Fruit fly (Drosophila melanogaster) whole organism, embryonic: Measurements from ENCODE around the gene CG43089.

ENCODE experiments used
- BtbVII ChIP-seq: fragments of 200-800 bp; sonication (Bioruptor generic); optimal IDR thresholded peaks from 3 replicates; lab custom pipeline; 2017; ENCODE audit warnings: missing biosample characterization, mild to moderate bottlenecking, missing genetic modification characterization
- C15 ChIP-seq: fragments of 200-800 bp; sonication (Bioruptor generic); IDR thresholded peaks from 3 replicates; pipeline ENCODE4 v1.3.6; 2022; ENCODE audit warnings: missing biosample characterization, missing genetic modification characterization
- CG10267 ChIP-seq: fragments of 200-800 bp; sonication (Bioruptor generic); optimal IDR thresholded peaks from 2 replicates; lab custom pipeline; 2018; ENCODE audit warnings: missing biosample characterization, mild to moderate bottlenecking, missing genetic modification characterization, moderate library complexity
- CG10321 ChIP-seq: fragments of 200-800 bp; sonication (Bioruptor generic); IDR thresholded peaks from 2 replicates; pipeline ENCODE4 v1.3.6; 2022; ENCODE audit warnings: missing biosample characterization, missing genetic modification characterization
- CG10366 ChIP-seq: fragments of 200-800 bp; sonication (Bioruptor generic); IDR thresholded peaks from 2 replicates; pipeline ENCODE4 v1.3.6; 2022; ENCODE audit warnings: missing biosample characterization, missing genetic modification characterization
- CG10462 ChIP-seq: fragments of 200-800 bp; sonication (Bioruptor generic); optimal IDR thresholded peaks from 2 replicates; lab custom pipeline; 2016; ENCODE audit warnings: missing biosample characterization, missing genetic modification characterization
- CG13775 ChIP-seq: fragments of 200-800 bp; sonication (Bioruptor generic); optimal IDR thresholded peaks from 3 replicates; lab custom pipeline; 2017; ENCODE audit warnings: missing biosample characterization, mild to moderate bottlenecking, missing genetic modification characterization
- CG15269 ChIP-seq: fragments of 200-800 bp; sonication (Bioruptor generic); optimal IDR thresholded peaks from 2 replicates; lab custom pipeline; 2018; ENCODE audit warnings: missing biosample characterization, mild to moderate bottlenecking, missing genetic modification characterization, moderate library complexity
- CG15601 ChIP-seq: fragments of 200-800 bp; sonication (Bioruptor generic); optimal IDR thresholded peaks from 3 replicates; lab custom pipeline; 2019; ENCODE audit warnings: missing biosample characterization, mild to moderate bottlenecking, missing genetic modification characterization, moderate library complexity
- CG1602 ChIP-seq: fragments of 200-800 bp; sonication (Bioruptor generic); optimal IDR thresholded peaks from 3 replicates; lab custom pipeline; 2016; ENCODE audit warnings: missing biosample characterization, missing genetic modification characterization
- CG18619 ChIP-seq: fragments of 200-800 bp; sonication (Bioruptor generic); optimal IDR thresholded peaks from 3 replicates; lab custom pipeline; 2017; ENCODE audit warnings: missing biosample characterization, mild to moderate bottlenecking, missing genetic modification characterization
- CG2875 ChIP-seq: fragments of 200-800 bp; sonication (Bioruptor generic); optimal IDR thresholded peaks from 2 replicates; lab custom pipeline; 2017; ENCODE audit warnings: missing biosample characterization, mild to moderate bottlenecking, missing genetic modification characterization, missing genetic modification reagents
- CG30403 ChIP-seq: fragments of 200-800 bp; sonication (Bioruptor generic); optimal IDR thresholded peaks from 3 replicates; lab custom pipeline; 2016; ENCODE audit warnings: missing biosample characterization, missing genetic modification characterization
- CG30431 ChIP-seq: fragments of 200-800 bp; sonication (Bioruptor generic); optimal IDR thresholded peaks from 2 replicates; lab custom pipeline; 2017; ENCODE audit warnings: missing biosample characterization, missing genetic modification characterization
- CG3065 ChIP-seq: fragments of 200-800 bp; sonication (Bioruptor generic); optimal IDR thresholded peaks from 2 replicates; lab custom pipeline; 2016; ENCODE audit warnings: missing biosample characterization, missing genetic modification characterization
- CG32532 ChIP-seq: fragments of 200-800 bp; sonication (Bioruptor generic); IDR thresholded peaks from 2 replicates; pipeline ENCODE4 v1.3.6; 2022; ENCODE audit warnings: missing biosample characterization, missing genetic modification characterization
- CG32772 ChIP-seq: fragments of 200-800 bp; sonication (Bioruptor generic); IDR thresholded peaks from 2 replicates; pipeline ENCODE4 v1.3.6; 2022; ENCODE audit warnings: missing biosample characterization, missing genetic modification characterization
- CG34224 ChIP-seq: fragments of 200-800 bp; sonication (Bioruptor generic); IDR thresholded peaks from 3 replicates; pipeline ENCODE4 v1.3.6; 2022; ENCODE audit warnings: missing biosample characterization, missing genetic modification characterization; ENCODE audit not compliant: partially characterized antibody
- CG6254 ChIP-seq: fragments of 200-800 bp; sonication (Bioruptor generic); optimal IDR thresholded peaks from 3 replicates; lab custom pipeline; 2017; ENCODE audit warnings: mild to moderate bottlenecking, missing biosample characterization, missing genetic modification reagents, missing genetic modification characterization
- CG6689 ChIP-seq: fragments of 200-800 bp; sonication (Bioruptor generic); IDR thresholded peaks from 2 replicates; pipeline ENCODE4 v1.3.6; 2022; ENCODE audit warnings: missing biosample characterization, missing genetic modification characterization
- CG7357 ChIP-seq: fragments of 200-800 bp; sonication (Bioruptor generic); IDR thresholded peaks from 3 replicates; pipeline ENCODE4 v1.3.6; 2022; ENCODE audit warnings: missing biosample characterization, missing genetic modification characterization
- CG8388 ChIP-seq: fragments of 200-800 bp; sonication (Bioruptor generic); optimal IDR thresholded peaks from 2 replicates; lab custom pipeline; 2019; ENCODE audit warnings: missing biosample characterization, mild to moderate bottlenecking, missing genetic modification characterization, moderate library complexity
- CG9817 ChIP-seq: fragments of 200-800 bp; sonication (Bioruptor generic); optimal IDR thresholded peaks from 2 replicates; lab custom pipeline; 2018; ENCODE audit warnings: missing biosample characterization, mild to moderate bottlenecking, missing genetic modification characterization, moderate library complexity
- CG9876 ChIP-seq: fragments of 200-800 bp; sonication (Bioruptor generic); optimal IDR thresholded peaks from 2 replicates; lab custom pipeline; 2016; ENCODE audit warnings: missing biosample characterization, missing genetic modification characterization
- Camta ChIP-seq: fragments of 200-800 bp; sonication (Bioruptor generic); optimal IDR thresholded peaks from 2 replicates; lab custom pipeline; 2016; ENCODE audit warnings: missing biosample characterization, missing genetic modification characterization
- E2f1 ChIP-seq: fragments of 200-800 bp; sonication (Bioruptor generic); IDR thresholded peaks from 2 replicates; pipeline ENCODE4 v1.3.6; 2022; ENCODE audit warnings: missing biosample characterization, missing genetic modification characterization
- Fer3 ChIP-seq: fragments of 200-800 bp; sonication (Bioruptor generic); optimal IDR thresholded peaks from 2 replicates; lab custom pipeline; 2018; ENCODE audit warnings: missing biosample characterization, mild to moderate bottlenecking, missing genetic modification characterization, moderate library complexity
- HLH3B ChIP-seq: fragments of 200-800 bp; sonication (Bioruptor generic); IDR thresholded peaks from 2 replicates; pipeline ENCODE4 v1.3.6; 2022; ENCODE audit warnings: missing biosample characterization, missing genetic modification characterization
- Hmr ChIP-seq: fragments of 200-800 bp; sonication (Bioruptor generic); optimal IDR thresholded peaks from 3 replicates; lab custom pipeline; 2017; ENCODE audit warnings: mild to moderate bottlenecking, missing biosample characterization, missing genetic modification reagents, missing genetic modification characterization
- Mes4 ChIP-seq: fragments of 200-800 bp; sonication (Bioruptor generic); optimal IDR thresholded peaks from 2 replicates; lab custom pipeline; 2016; ENCODE audit warnings: missing biosample characterization, missing genetic modification characterization
- NC2β ChIP-seq: fragments of 200-800 bp; sonication (Bioruptor generic); optimal IDR thresholded peaks from 2 replicates; lab custom pipeline; 2016; ENCODE audit warnings: missing biosample characterization, missing genetic modification characterization
- Neu2 ChIP-seq: fragments of 200-800 bp; sonication (Bioruptor generic); optimal IDR thresholded peaks from 3 replicates; lab custom pipeline; 2016; ENCODE audit warnings: missing biosample characterization, missing genetic modification characterization, borderline replicate concordance
- Nf-YA ChIP-seq: fragments of 200-800 bp; sonication (Bioruptor generic); IDR thresholded peaks from 2 replicates; pipeline ENCODE4 v1.3.6; 2022; ENCODE audit warnings: missing biosample characterization, missing genetic modification characterization
- Oli ChIP-seq: fragments of 200-800 bp; sonication (Bioruptor generic); optimal IDR thresholded peaks from 2 replicates; lab custom pipeline; 2018; ENCODE audit warnings: missing biosample characterization, mild to moderate bottlenecking, missing genetic modification characterization, moderate library complexity
- Sox102F ChIP-seq: fragments of 200-800 bp; sonication (Bioruptor generic); optimal IDR thresholded peaks from 2 replicates; lab custom pipeline; 2018; ENCODE audit warnings: missing biosample characterization, mild to moderate bottlenecking, missing genetic modification characterization, moderate library complexity
- Ssrp ChIP-seq: fragments of 200-800 bp; sonication (Bioruptor generic); optimal IDR thresholded peaks from 2 replicates; lab custom pipeline; 2018; ENCODE audit warnings: missing biosample characterization, mild to moderate bottlenecking, missing genetic modification characterization, moderate library complexity
- abd-A ChIP-seq: fragments of 200-800 bp; sonication (Bioruptor generic); optimal IDR thresholded peaks from 3 replicates; lab custom pipeline; 2019; ENCODE audit warnings: missing biosample characterization, mild to moderate bottlenecking, missing genetic modification characterization, moderate library complexity
- ara ChIP-seq: fragments of 200-800 bp; sonication (Bioruptor generic); IDR thresholded peaks from 2 replicates; pipeline ENCODE4 v1.3.6; 2022; ENCODE audit warnings: missing biosample characterization, missing genetic modification characterization
- ems ChIP-seq: fragments of 200-800 bp; sonication (Bioruptor generic); optimal IDR thresholded peaks from 3 replicates; lab custom pipeline; 2016; ENCODE audit warnings: missing biosample characterization, missing genetic modification characterization
- fd102C ChIP-seq: fragments of 200-800 bp; sonication (Bioruptor generic); optimal IDR thresholded peaks from 2 replicates; lab custom pipeline; 2018; ENCODE audit warnings: missing biosample characterization, mild to moderate bottlenecking, missing genetic modification characterization, moderate library complexity
- grau ChIP-seq: fragments of 200-800 bp; optimal IDR thresholded peaks from 3 replicates; lab custom pipeline; 2019; ENCODE audit warnings: missing biosample characterization, mild to moderate bottlenecking, missing genetic modification characterization, moderate library complexity
- gsb-n ChIP-seq: fragments of 200-800 bp; sonication (Bioruptor generic); optimal IDR thresholded peaks from 3 replicates; lab custom pipeline; 2018; ENCODE audit warnings: missing biosample characterization, mild to moderate bottlenecking, missing genetic modification characterization
- pzg ChIP-seq: fragments of 200-800 bp; sonication (Bioruptor generic); optimal IDR thresholded peaks from 3 replicates; lab custom pipeline; 2018; ENCODE audit warnings: missing biosample characterization, mild to moderate bottlenecking, missing genetic modification characterization, moderate library complexity
- rib ChIP-seq: fragments of 200-800 bp; sonication (Bioruptor generic); IDR thresholded peaks from 2 replicates; pipeline ENCODE4 v1.3.6; 2022; ENCODE audit warnings: missing biosample characterization, missing genetic modification characterization
- sens-2 ChIP-seq: fragments of 200-800 bp; sonication (Bioruptor generic); IDR thresholded peaks from 2 replicates; pipeline ENCODE4 v1.3.6; 2022; ENCODE audit warnings: missing biosample characterization, missing genetic modification characterization
- sqz ChIP-seq: fragments of 200-800 bp; sonication (Bioruptor generic); optimal IDR thresholded peaks from 3 replicates; lab custom pipeline; 2018; ENCODE audit warnings: missing biosample characterization, mild to moderate bottlenecking, missing genetic modification characterization
- vnd ChIP-seq: fragments of 200-800 bp; sonication (Bioruptor generic); IDR thresholded peaks from 3 replicates; pipeline ENCODE4 v1.3.6; 2022; ENCODE audit warnings: missing biosample characterization, missing genetic modification characterization; ENCODE audit not compliant: partially characterized antibody
- wek ChIP-seq: fragments of 200-800 bp; sonication (Bioruptor generic); optimal IDR thresholded peaks from 3 replicates; lab custom pipeline; 2018; ENCODE audit warnings: missing biosample characterization, mild to moderate bottlenecking, missing genetic modification characterization, moderate library complexity

The CG43089 gene

DNA sequence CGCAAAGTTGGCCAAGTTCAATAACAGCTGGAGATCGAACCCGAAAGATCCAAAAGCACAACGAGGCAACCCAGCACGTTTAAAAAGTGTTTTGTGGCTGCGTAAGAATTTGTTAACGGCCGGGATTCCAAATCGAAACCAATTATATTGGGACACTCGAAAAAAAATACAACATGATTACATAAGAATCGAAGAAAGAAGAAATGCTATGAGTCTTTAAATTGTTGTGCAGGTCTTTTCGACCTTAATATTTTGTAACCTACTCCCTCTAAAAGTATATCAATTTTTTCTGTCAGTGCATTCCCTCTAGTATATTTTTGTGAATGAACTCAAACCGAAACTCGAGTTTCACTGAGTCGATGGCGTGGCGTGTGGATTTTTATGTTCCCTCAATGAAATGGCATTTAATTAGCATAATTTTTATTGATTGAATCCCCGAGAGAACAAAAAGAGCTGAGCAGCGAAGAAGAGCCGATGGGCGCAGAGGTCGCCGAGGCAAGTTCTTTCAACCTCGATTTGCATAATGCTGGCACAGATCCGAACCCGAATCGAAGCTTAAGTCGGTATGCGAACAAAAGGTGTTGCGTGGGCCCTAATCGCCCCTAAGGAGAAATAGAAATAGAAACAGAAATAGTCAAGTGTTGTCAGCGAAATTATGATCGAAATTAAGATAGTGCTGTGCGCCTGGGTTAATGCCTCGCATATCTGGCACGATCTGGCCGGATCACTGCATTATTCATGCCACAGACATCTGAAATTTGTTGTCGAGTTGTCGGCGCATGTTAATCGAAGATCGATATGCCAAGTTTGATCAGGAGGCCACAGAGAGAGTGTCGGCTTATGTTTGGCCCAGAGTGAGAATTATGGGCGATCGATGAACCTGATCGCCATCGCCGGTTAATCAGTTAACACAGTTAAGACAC is 48.3 kb upstream of the CG43089 start (continued):
- TF ChIP-seq CG32772 (GFP tag; lab: Robert Waterston, UW) (0 out of 2 replicates have a peak, but pooled peaks have one; percentile 9), ems (GFP tag; lab: Kevin White, UChicago) (no peak), rib (no peak), vnd (GFP tag; lab: Robert Waterston, UW) (no peak), CG34224 (GFP tag; lab: Robert Waterston, UW) (no peak), fd102C (GFP tag; lab: Kevin White, UChicago) (no peak), CG10321 (no peak), CG10462 (GFP tag; lab: Kevin White, UChicago) (peak; percentile 12), Oli (tag; lab: Kevin White, UChicago) (peak; percentile 62), Neu2 (GFP tag; lab: Kevin White, UChicago) (no peak), E2f1 (GFP tag; lab: Robert Waterston, UW) (peak; percentile 30; the same call in 1 of the 2 replicates), CG7357 (GFP tag; lab: Robert Waterston, UW) (no peak), C15 (GFP tag; lab: Robert Waterston, UW) (no peak), CG10366 (peak; percentile 49; the same call in 1 of the 2 replicates), Fer3 (tag; lab: Kevin White, UChicago) (no peak), CG15601 (tag; lab: Kevin White, UChicago) (peak; percentile 67), Nf-YA (GFP tag; lab: Robert Waterston, UW) (no peak), CG8388 (GFP tag; lab: Kevin White, UChicago) (peak; percentile 44), CG6254 (GFP tag; lab: Kevin White, UChicago) (no peak), CG3065 (GFP tag; lab: Kevin White, UChicago) (no peak), pzg (GFP tag; lab: Kevin White, UChicago) (no peak), wek (no peak), CG30431 (peak; percentile 6), NC2β (GFP tag; lab: Kevin White, UChicago) (peak; percentile 33), CG1602 (GFP tag; lab: Kevin White, UChicago) (peak; percentile 55), HLH3B (GFP tag; lab: Robert Waterston, UW) (peak; percentile 28; the same call in 1 of the 2 replicates), CG32532 (GFP tag; lab: Robert Waterston, UW) (peak; percentile 68), CG30403 (peak; percentile 55), CG10267 (tag; lab: Kevin White, UChicago) (peak; percentile 1), Ssrp (tag; lab: Kevin White, UChicago) (peak; percentile 60), CG15269 (tag; lab: Kevin White, UChicago) (peak; percentile 44), CG9876 (peak; percentile 9), abd-A (tag; lab: Kevin White, UChicago) (peak; percentile 64), sens-2 (GFP tag; lab: Robert Waterston, UW) (0 out of 2 replicates have a peak, but pooled peaks have one; percentile 41), CG18619 (peak; percentile 38), CG6689 (GFP tag; lab: Robert Waterston, UW) (peak; percentile 29; the same call in 1 of the 2 replicates), CG2875 (GFP tag; lab: Kevin White, UChicago) (peak; percentile 31), Mes4 (GFP tag; lab: Kevin White, UChicago) (peak; percentile 20), Sox102F (GFP tag; lab: Kevin White, UChicago) (peak; percentile 56), gsb-n (peak; percentile 50), CG13775 (GFP tag; lab: Kevin White, UChicago) (peak; percentile 14), Camta (GFP tag; lab: Kevin White, UChicago) (no peak), ara (GFP tag; lab: Robert Waterston, UW) (peak; percentile 52; the same call in 1 of the 2 replicates), grau (tag; lab: Kevin White, UChicago) (peak; percentile 70), CG9817 (tag; lab: Kevin White, UChicago) (peak; percentile 38), BtbVII (no peak), sqz (no peak), Hmr (GFP tag; lab: Kevin White, UChicago) (peak; percentile 14)
